Fruit fly (Drosophila melanogaster) whole organism, adult: ENCODE results near the gene CG7142.

Experiments used
- CG12768 ChIP-seq: fragments of 200-800 bp; sonication (Bioruptor generic); optimal IDR thresholded peaks from 2 replicates; lab custom pipeline; 2017; ENCODE audit warnings: missing biosample characterization, missing genetic modification characterization, mild to moderate bottlenecking, moderate library complexity, missing genetic modification reagents
- CG14711 ChIP-seq: fragments of 200-800 bp; sonication (Bioruptor generic); optimal IDR thresholded peaks from 2 replicates; lab custom pipeline; 2018; ENCODE audit warnings: missing biosample characterization, mild to moderate bottlenecking, missing genetic modification characterization, moderate library complexity
- CG33017 ChIP-seq: fragments of 200-800 bp; sonication (Bioruptor generic); optimal IDR thresholded peaks from 2 replicates; lab custom pipeline; 2018; ENCODE audit warnings: missing biosample characterization, mild to moderate bottlenecking, missing genetic modification characterization, moderate library complexity
- CG5204 ChIP-seq: fragments of 200-800 bp; sonication (Bioruptor generic); optimal IDR thresholded peaks from 2 replicates; lab custom pipeline; 2016; ENCODE audit warnings: missing biosample characterization, missing genetic modification characterization
- CG7045 ChIP-seq: fragments of 200-800 bp; sonication (Bioruptor generic); optimal IDR thresholded peaks from 2 replicates; lab custom pipeline; 2017; ENCODE audit warnings: missing biosample characterization, mild to moderate bottlenecking, missing genetic modification characterization
- CG7101 ChIP-seq: fragments of 200-800 bp; sonication (Bioruptor generic); optimal IDR thresholded peaks from 2 replicates; lab custom pipeline; 2018; ENCODE audit warnings: missing biosample characterization, mild to moderate bottlenecking, missing genetic modification characterization, moderate library complexity
- Clk ChIP-seq: fragments of 200-800 bp; sonication (Bioruptor generic); optimal IDR thresholded peaks from 2 replicates; lab custom pipeline; 2017; ENCODE audit warnings: missing biosample characterization, missing genetic modification characterization
- Crg-1 ChIP-seq: fragments of 200-800 bp; sonication (Bioruptor generic); optimal IDR thresholded peaks from 2 replicates; lab custom pipeline; 2016; ENCODE audit warnings: missing biosample characterization, missing genetic modification characterization
- Hr96 ChIP-seq: fragments of 200-800 bp; sonication (Bioruptor generic); optimal IDR thresholded peaks from 2 replicates; lab custom pipeline; 2016; ENCODE audit warnings: missing biosample characterization, missing genetic modification characterization
- Mnt ChIP-seq: fragments of 200-800 bp; sonication (Bioruptor generic); optimal IDR thresholded peaks from 2 replicates; lab custom pipeline; 2016; ENCODE audit warnings: missing biosample characterization, mild to moderate bottlenecking, missing genetic modification characterization
- cic ChIP-seq: fragments of 200-800 bp; sonication (Bioruptor generic); optimal IDR thresholded peaks from 2 replicates; lab custom pipeline; 2017; ENCODE audit warnings: missing biosample characterization, mild to moderate bottlenecking, missing genetic modification characterization, moderate library complexity
- cnc ChIP-seq, 2 experiments: fragments of >200 bp; optimal IDR thresholded peaks; 2 replicates each; lab custom pipeline; 2017
- kay ChIP-seq: fragments of 200-800 bp; sonication (Bioruptor generic); peaks from one replicate; lab custom pipeline; 2016; ENCODE audit warnings: missing biosample characterization, missing genetic modification characterization, borderline replicate concordance
- ovo ChIP-seq: fragments of 200-800 bp; sonication (Bioruptor generic); optimal IDR thresholded peaks from 2 replicates; lab custom pipeline; 2016; ENCODE audit warnings: missing biosample characterization, missing genetic modification characterization

DNA sequence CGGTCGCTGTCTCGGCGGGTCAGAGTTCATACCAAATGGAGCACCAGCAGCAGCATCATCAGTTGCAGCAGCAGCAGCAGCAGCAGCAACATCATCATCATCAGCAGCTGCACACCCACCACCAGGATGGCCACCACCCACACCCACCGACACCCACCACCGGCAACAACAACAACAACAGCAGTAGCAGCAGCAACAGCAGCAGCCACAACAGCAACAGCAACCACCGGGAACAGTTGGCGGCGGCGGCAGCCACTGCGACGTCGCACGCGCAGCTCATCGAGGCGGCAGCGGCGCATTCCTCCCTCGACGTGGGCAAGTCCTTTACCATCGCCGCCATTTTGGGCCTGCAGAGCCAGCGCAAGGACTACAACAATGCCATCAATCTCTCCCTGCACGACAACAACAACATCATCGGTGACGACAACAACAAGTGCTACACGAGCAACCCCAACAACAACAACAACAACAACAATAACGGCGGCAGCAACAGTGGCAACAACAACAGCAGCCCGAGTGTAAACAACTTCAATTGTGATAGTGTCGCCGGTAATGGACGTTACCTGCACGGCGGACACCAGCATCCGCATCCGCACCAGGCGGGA, 9.5 kb downstream of the CG7142 start:
- TF ChIP-seq CG5204 (GFP tag; lab: Kevin White, UChicago) (no peak), CG14711 (no peak), ovo (GFP tag; lab: Kevin White, UChicago) (no peak), CG7045 (GFP tag; lab: Kevin White, UChicago) (no peak), Hr96 (GFP tag; lab: Kevin White, UChicago) (no peak), kay (GFP tag; lab: Kevin White, UChicago) (no peak), Clk (GFP tag; lab: Kevin White, UChicago) (no peak), CG33017 (tag; lab: Kevin White, UChicago) (no peak), CG7101 (tag; lab: Kevin White, UChicago) (no peak), Mnt (no peak), cic (no peak), CG12768 (GFP tag; lab: Kevin White, UChicago) (no peak), Crg-1 (GFP tag; lab: Kevin White, UChicago) (no peak), cnc (optimal IDR thresholded peaks at IDR 0.05; lab: Kevin White, UChicago) (no peak)
